Worm (Caenorhabditis elegans) whole organism, mixed stage, embryonic: Measurements from ENCODE around the gene hsp-16.2.
A peak's percentile ranks its signal among the peaks of the same experiment; 100 is the strongest.

Source experiments
- blmp-1 ChIP-seq: fragments of 150-350 bp; optimal IDR thresholded peaks from 2 replicates; lab custom pipeline; 2014; ENCODE audit warnings: missing biosample characterization, missing genetic modification characterization
- ceh-39 ChIP-seq: fragments of 150-350 bp; optimal IDR thresholded peaks from 2 replicates; lab custom pipeline; 2014; ENCODE audit warnings: missing biosample characterization, missing genetic modification characterization
- ceh-43 ChIP-seq: fragments of 200-800 bp; sonication (Bioruptor generic); optimal IDR thresholded peaks from 2 replicates; lab custom pipeline; 2018; ENCODE audit warnings: mild to moderate bottlenecking, missing genetic modification characterization, moderate library complexity, missing compliant biosample characterization
- ceh-83 ChIP-seq: fragments of 200-800 bp; sonication (Bioruptor generic); optimal IDR thresholded peaks from 2 replicates; lab custom pipeline; 2018; ENCODE audit warnings: mild to moderate bottlenecking, missing genetic modification characterization, missing compliant biosample characterization
- ces-1 ChIP-seq: fragments of 150-350 bp; optimal IDR thresholded peaks from 2 replicates; lab custom pipeline; 2014; ENCODE audit warnings: missing biosample characterization, missing genetic modification reagents, missing genetic modification characterization
- cnd-1 ChIP-seq: fragments of 200-800 bp; sonication (Bioruptor generic); optimal IDR thresholded peaks from 2 replicates; lab custom pipeline; 2018; ENCODE audit warnings: mild to moderate bottlenecking, missing genetic modification characterization, missing compliant biosample characterization
- drap-1 ChIP-seq: fragments of 200-800 bp; sonication (Bioruptor generic); optimal IDR thresholded peaks from 3 replicates; lab custom pipeline; 2018; ENCODE audit warnings: mild to moderate bottlenecking, missing genetic modification characterization, missing compliant biosample characterization
- elt-1 ChIP-seq: sonication (generic microtip); optimal IDR thresholded peaks from 2 replicates; lab custom pipeline; 2017; ENCODE audit warnings: missing genetic modification characterization, mild to moderate bottlenecking, missing compliant biosample characterization, antibody characterized with exemption, moderate library complexity, borderline replicate concordance; ENCODE audit not compliant: insufficient read depth
- elt-3 ChIP-seq: fragments of 150-350 bp; optimal IDR thresholded peaks from 2 replicates; lab custom pipeline; 2014; ENCODE audit warnings: missing biosample characterization, missing genetic modification characterization
- flh-1 ChIP-seq: fragments of 200-800 bp; sonication (Bioruptor generic); optimal IDR thresholded peaks from 2 replicates; lab custom pipeline; 2018; ENCODE audit warnings: mild to moderate bottlenecking, missing genetic modification characterization, moderate library complexity, missing compliant biosample characterization
- ham-2 ChIP-seq: fragments of 200-800 bp; sonication (Bioruptor generic); optimal IDR thresholded peaks from 2 replicates; lab custom pipeline; 2018; ENCODE audit warnings: mild to moderate bottlenecking, missing genetic modification characterization, missing compliant biosample characterization
- hlh-1 ChIP-seq: fragments of 150-350 bp; optimal IDR thresholded peaks from 2 replicates; lab custom pipeline; 2014; ENCODE audit warnings: missing biosample characterization, missing genetic modification reagents, missing genetic modification characterization
- lin-13 ChIP-seq: fragments of 150-350 bp; optimal IDR thresholded peaks from 2 replicates; lab custom pipeline; 2014; ENCODE audit warnings: missing biosample characterization, missing genetic modification characterization
- lin-32 ChIP-seq: fragments of 200-800 bp; sonication (Bioruptor generic); optimal IDR thresholded peaks from 2 replicates; lab custom pipeline; 2018; ENCODE audit warnings: mild to moderate bottlenecking, missing genetic modification characterization, missing compliant biosample characterization
- mab-5 ChIP-seq: fragments of 150-350 bp; optimal IDR thresholded peaks from 2 replicates; lab custom pipeline; 2014; ENCODE audit warnings: missing biosample characterization, missing genetic modification characterization
- mep-1 ChIP-seq: fragments of 150-350 bp; optimal IDR thresholded peaks from 2 replicates; lab custom pipeline; 2017; ENCODE audit warnings: missing biosample characterization, missing genetic modification reagents, missing genetic modification characterization, inconsistent platforms
- mls-2 ChIP-seq: sonication (generic microtip); optimal IDR thresholded peaks from 2 replicates; lab custom pipeline; 2016; ENCODE audit warnings: mild to moderate bottlenecking, missing genetic modification characterization, moderate library complexity, missing compliant biosample characterization
- nhr-12 ChIP-seq: fragments of 150-350 bp; optimal IDR thresholded peaks from 2 replicates; lab custom pipeline; 2014; ENCODE audit warnings: missing biosample characterization, missing genetic modification characterization
- nhr-2 ChIP-seq: fragments of 150-350 bp; optimal IDR thresholded peaks from 2 replicates; lab custom pipeline; 2014; ENCODE audit warnings: missing biosample characterization, missing genetic modification characterization
- nhr-237 ChIP-seq: fragments of 150-350 bp; optimal IDR thresholded peaks from 2 replicates; lab custom pipeline; 2014; ENCODE audit warnings: missing biosample characterization, missing genetic modification characterization
- nhr-28 ChIP-seq: fragments of 150-350 bp; optimal IDR thresholded peaks from 2 replicates; lab custom pipeline; 2014; ENCODE audit warnings: missing biosample characterization, missing genetic modification characterization
- nhr-76 ChIP-seq: sonication (generic microtip); optimal IDR thresholded peaks from 2 replicates; lab custom pipeline; 2017; ENCODE audit warnings: missing biosample characterization, missing genetic modification characterization
- pha-4 ChIP-seq: fragments of 150-350 bp; optimal IDR thresholded peaks from 2 replicates; lab custom pipeline; 2018; ENCODE audit warnings: missing biosample characterization, missing genetic modification reagents, missing genetic modification characterization
- sem-2 ChIP-seq: fragments of 200-800 bp; sonication (Bioruptor generic); optimal IDR thresholded peaks from 2 replicates; lab custom pipeline; 2018; ENCODE audit warnings: mild to moderate bottlenecking, missing genetic modification characterization, missing compliant biosample characterization
- snpc-4 ChIP-seq: fragments of 150-350 bp; optimal IDR thresholded peaks from 2 replicates; lab custom pipeline; 2014; ENCODE audit warnings: missing biosample characterization, missing genetic modification characterization
- sptf-1 ChIP-seq: sonication (generic microtip); optimal IDR thresholded peaks from 2 replicates; lab custom pipeline; 2017; ENCODE audit warnings: mild to moderate bottlenecking, missing genetic modification characterization, moderate library complexity, missing compliant biosample characterization
- tbx-8 ChIP-seq: fragments of 200-800 bp; sonication (Bioruptor generic); optimal IDR thresholded peaks from 2 replicates; lab custom pipeline; 2018; ENCODE audit warnings: mild to moderate bottlenecking, missing genetic modification characterization, moderate library complexity, missing compliant biosample characterization
- unc-120 ChIP-seq: sonication (generic microtip); optimal IDR thresholded peaks from 2 replicates; lab custom pipeline; 2017; ENCODE audit warnings: missing genetic modification characterization, missing compliant biosample characterization; ENCODE audit not compliant: poor library complexity, severe bottlenecking
- unc-62 ChIP-seq: fragments of 150-350 bp; optimal IDR thresholded peaks from 2 replicates; lab custom pipeline; 2014; ENCODE audit warnings: missing biosample characterization, missing genetic modification reagents, missing genetic modification characterization
- zip-8 ChIP-seq: fragments of 150-350 bp; optimal IDR thresholded peaks from 2 replicates; lab custom pipeline; 2014; ENCODE audit warnings: missing biosample characterization, missing genetic modification characterization
- ztf-11 ChIP-seq: fragments of 150-350 bp; optimal IDR thresholded peaks from 2 replicates; lab custom pipeline; 2014; ENCODE audit warnings: missing biosample characterization, missing genetic modification characterization

Gene hsp-16.2

ce11 chrV:1804645-1805559 is at the start of gene hsp-16.2, which contains the start of gene hsp-16.41:
Gene hsp-16.2, minus strand, starts transcription at chrV:1804957.
Gene hsp-16.41, plus strand, starts transcription at chrV:1805178.
- peak; percentile 1 for TF ChIP-seq mep-1 (tag; lab: Kevin White, UChicago)
- TF ChIP-seq mls-2, result peak; percentile 46
- TF ChIP-seq ham-2 (GFP tag; lab: Kevin White, UChicago), result peak; percentile 48
- no peak for TF ChIP-seq lin-32 (GFP tag; lab: Kevin White, UChicago)
- TF ChIP-seq ces-1, result peak; percentile 30
- TF ChIP-seq nhr-76 (tag; lab: Kevin White, UChicago), result no peak
- TF ChIP-seq unc-120 (tag; lab: Kevin White, UChicago), result peak; percentile 65
- peak; percentile 43 for TF ChIP-seq nhr-2 (tag; lab: Kevin White, UChicago)
- peak; percentile 56 for TF ChIP-seq pha-4 (tag; lab: Kevin White, UChicago)
- TF ChIP-seq lin-13, result peak; percentile 84
- TF ChIP-seq drap-1 (GFP tag; lab: Kevin White, UChicago), result peak; percentile 14
- TF ChIP-seq, all 35 proteins: peak for 9

DNA sequence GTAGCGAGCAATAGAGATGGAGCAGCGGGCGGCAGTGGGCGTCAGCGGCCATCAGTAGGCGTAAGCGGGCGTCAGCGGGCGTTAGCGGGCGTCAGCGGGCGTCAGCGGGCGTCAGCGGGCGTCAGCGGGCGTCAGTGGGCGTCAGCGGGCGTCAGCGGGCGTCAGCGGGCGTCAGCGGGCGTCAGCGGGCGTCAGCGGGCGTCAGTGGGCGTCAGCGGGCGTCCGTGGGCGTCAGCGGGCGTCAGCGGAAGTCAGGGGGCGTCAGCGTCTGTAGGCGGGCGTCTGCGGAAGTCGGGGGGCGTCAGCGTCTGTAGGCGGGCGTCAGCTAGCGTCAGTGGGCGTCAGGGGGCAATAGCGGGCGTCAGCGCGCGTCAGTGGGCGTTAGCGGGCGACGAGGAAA is 45.2 kb upstream of the hsp-16.2 start:
- peak; percentile 25 for TF ChIP-seq sptf-1

- peak; percentile 71 for TF ChIP-seq ham-2 (GFP tag; lab: Kevin White, UChicago)
- no peak for TF ChIP-seq sptf-1
- no peak for TF ChIP-seq mep-1 (tag; lab: Kevin White, UChicago)
Measured at ce11 chrV:1848590-1848989, 43.8 kb upstream of the hsp-16.2 start.

ce11 chrV:1845977-1846376 is 41.2 kb upstream of the hsp-16.2 start, which contains the start of gene T10B5.7:
Gene T10B5.7, plus strand, starts transcription at chrV:1846201.
- TF ChIP-seq ceh-43 (no peak), nhr-28 (tag; lab: Kevin White, UChicago) (no peak), cnd-1 (tag; lab: Kevin White, UChicago) (no peak), lin-13 (no peak), nhr-237 (tag; lab: Kevin White, UChicago) (no peak), zip-8 (no peak), ceh-39 (no peak), ces-1 (no peak), sptf-1 (no peak), hlh-1 (tag; lab: Kevin White, UChicago) (no peak), ceh-83 (no peak), mab-5 (tag; lab: Kevin White, UChicago) (no peak)

DNA sequence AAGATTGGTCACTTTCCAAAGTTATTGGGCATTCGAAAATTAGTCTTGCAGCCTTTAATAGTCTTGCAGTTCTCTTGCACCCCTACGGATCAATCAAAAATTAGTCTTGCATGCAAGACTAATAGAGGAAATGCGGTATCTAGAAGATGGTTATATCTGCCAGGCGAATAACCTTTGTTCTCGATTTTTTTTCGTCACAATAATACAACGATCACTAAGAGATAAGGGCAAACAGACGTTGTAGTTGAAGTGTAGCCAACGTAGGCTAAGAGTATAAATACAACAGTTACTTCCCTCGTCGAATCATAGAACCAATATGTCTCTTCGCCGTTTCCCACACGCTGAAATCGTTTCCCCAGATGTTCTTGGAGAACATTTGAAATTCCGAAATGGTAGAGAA is 37.0 kb upstream of the hsp-16.2 start, which contains the start of gene T10B5.8:
Gene T10B5.8, plus strand, starts transcription at position 301 of the 400 bp plus-strand sequence.
- TF ChIP-seq mab-5 (tag; lab: Kevin White, UChicago) (no peak), tbx-8 (no peak)

ce11 chrV:1829973-1830372 is 25.2 kb upstream of the hsp-16.2 start, which contains the start of gene Y32G9B.1:
Gene Y32G9B.1, minus strand, starts transcription at chrV:1830073.
- TF ChIP-seq ham-2 (GFP tag; lab: Kevin White, UChicago), result no peak
- TF ChIP-seq cnd-1 (tag; lab: Kevin White, UChicago), result no peak
- TF ChIP-seq nhr-12 (tag; lab: Kevin White, UChicago), result no peak
- no peak for TF ChIP-seq blmp-1

DNA sequence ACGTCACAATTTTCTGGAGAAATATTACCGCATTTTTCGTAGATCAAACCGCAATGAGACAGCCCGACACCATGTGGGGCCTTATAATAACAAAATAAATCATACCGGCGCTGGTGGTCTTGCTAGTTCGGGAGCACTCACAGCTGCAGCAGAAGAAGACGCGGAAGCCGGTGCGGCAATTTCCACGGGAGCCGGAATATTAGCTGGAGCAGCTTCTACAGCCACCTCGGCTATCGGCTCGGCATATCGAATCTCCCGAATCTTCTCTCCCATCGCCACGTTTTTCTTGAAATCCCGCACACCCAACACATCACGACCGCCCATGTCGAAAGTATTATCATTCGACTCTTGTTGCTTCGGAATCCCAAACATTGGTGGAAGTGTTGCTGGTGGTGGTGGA is 19.8 kb upstream of the hsp-16.2 start:
- TF ChIP-seq cnd-1 (tag; lab: Kevin White, UChicago) (no peak), hlh-1 (tag; lab: Kevin White, UChicago) (no peak), elt-1 (tag; lab: Kevin White, UChicago) (no peak), mab-5 (tag; lab: Kevin White, UChicago) (no peak), snpc-4 (tag; lab: Kevin White, UChicago) (no peak), ceh-39 (no peak), tbx-8 (no peak), mep-1 (tag; lab: Kevin White, UChicago) (no peak), nhr-76 (tag; lab: Kevin White, UChicago) (no peak), sptf-1 (no peak), unc-120 (tag; lab: Kevin White, UChicago) (no peak), unc-62 (no peak), flh-1 (GFP tag; lab: Kevin White, UChicago) (no peak), blmp-1 (no peak), ztf-11 (tag; lab: Kevin White, UChicago) (no peak), drap-1 (GFP tag; lab: Kevin White, UChicago) (no peak), elt-3 (tag; lab: Kevin White, UChicago) (no peak), sem-2 (GFP tag; lab: Kevin White, UChicago) (no peak), zip-8 (no peak)
